Fruit fly (Drosophila melanogaster): ENCODE results near the gene trem.

trem gene

dm6 chr3R:20008372-20009051 lies 22.6 kb downstream of the trem start, which contains the start of the genes Hs6st and MED25:
Gene Hs6st (minus strand): TSS chr3R:20008512.
Gene MED25 (plus strand): TSS chr3R:20008947.
- TF ChIP-seq CG8478 (optimal IDR thresholded peaks at IDR 0.05) (no peak), CTCF (optimal IDR thresholded peaks at IDR 0.05) (no peak)

DNA sequence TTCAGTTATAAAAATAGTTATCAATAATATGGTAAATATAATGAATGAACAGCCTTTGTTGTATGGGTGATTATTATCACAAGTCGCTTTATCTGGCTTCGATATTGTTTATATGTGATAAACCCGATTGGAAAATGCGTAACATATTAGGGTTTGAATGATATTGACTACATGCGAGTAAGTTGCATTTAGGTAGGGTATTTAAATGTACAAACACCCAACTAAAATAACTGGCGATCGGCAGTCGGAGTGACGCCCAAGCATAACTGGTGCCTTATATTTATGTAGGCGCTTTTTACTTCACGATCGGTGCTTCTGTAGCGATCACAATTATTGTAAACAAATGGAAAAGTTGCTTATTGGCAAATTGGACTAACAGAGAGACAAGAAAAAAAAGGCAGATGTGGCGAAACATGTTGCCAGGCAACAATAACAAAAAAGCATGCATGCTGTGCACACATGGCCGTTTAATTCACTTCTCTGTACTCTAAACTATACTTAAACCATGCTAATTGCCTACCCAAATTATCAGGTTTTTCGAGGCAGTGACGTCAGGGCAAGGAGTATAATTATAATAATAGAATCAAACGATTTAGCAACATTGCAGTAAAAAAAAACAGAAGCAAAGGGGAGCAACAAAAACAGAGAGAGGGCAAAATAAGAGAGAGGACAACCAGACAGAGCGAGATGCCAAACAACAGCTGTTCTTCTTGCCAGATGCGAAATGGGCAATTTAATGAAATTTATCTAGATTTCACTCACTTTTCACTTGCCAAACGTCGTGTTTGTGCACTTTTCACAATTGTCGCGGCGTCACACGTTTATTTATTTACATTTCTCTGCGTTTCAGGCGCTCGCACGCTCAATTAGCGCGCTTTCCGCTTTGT lies 23.5 kb downstream of the trem start:
- no peak for TF ChIP-seq CTCF (optimal IDR thresholded peaks at IDR 0.05)
- TF ChIP-seq CG8478 (optimal IDR thresholded peaks at IDR 0.05): no peak

DNA sequence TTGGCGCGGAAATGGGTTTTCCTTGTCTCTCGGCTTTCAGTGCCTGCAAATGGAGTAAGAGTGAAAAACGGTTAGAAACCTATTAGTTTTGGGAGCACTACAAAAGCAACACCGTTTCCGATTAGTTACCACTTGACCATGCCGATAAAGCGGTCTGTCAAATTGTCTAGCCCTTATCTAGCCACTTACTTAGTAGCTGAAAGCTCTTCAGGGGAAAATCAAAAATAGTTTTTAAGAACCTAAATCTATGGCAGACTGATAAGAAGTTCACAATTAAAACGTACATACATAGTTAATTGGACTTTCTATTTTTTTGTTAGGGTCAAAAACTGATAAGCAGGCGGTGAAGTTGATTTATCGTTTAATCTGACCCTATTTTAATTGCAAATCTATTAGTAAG lies 24.5 kb downstream of the trem start:
- TF ChIP-seq CG8478 (optimal IDR thresholded peaks at IDR 0.05) (no peak), CTCF (optimal IDR thresholded peaks at IDR 0.05) (no peak)

- TF ChIP-seq CG8478 (optimal IDR thresholded peaks at IDR 0.05): no peak
- TF ChIP-seq CTCF (optimal IDR thresholded peaks at IDR 0.05): no peak
Observed at dm6 chr3R:20004697-20005096, 26.4 kb downstream of the trem start.

- TF ChIP-seq CG8478 (optimal IDR thresholded peaks at IDR 0.05) (no peak), CTCF (optimal IDR thresholded peaks at IDR 0.05) (no peak)
Observed at dm6 chr3R:20001595-20001997, 29.5 kb downstream of the trem start.

- TF ChIP-seq CTCF (optimal IDR thresholded peaks at IDR 0.05): no peak
- no peak for TF ChIP-seq CG8478 (optimal IDR thresholded peaks at IDR 0.05)
Observed at dm6 chr3R:19999474-19999873, 31.6 kb downstream of the trem start.

dm6 chr3R:19998418-19998817 lies 32.7 kb downstream of the trem start:
- TF ChIP-seq CG8478 (optimal IDR thresholded peaks at IDR 0.05) (no peak), CTCF (optimal IDR thresholded peaks at IDR 0.05) (no peak)

DNA sequence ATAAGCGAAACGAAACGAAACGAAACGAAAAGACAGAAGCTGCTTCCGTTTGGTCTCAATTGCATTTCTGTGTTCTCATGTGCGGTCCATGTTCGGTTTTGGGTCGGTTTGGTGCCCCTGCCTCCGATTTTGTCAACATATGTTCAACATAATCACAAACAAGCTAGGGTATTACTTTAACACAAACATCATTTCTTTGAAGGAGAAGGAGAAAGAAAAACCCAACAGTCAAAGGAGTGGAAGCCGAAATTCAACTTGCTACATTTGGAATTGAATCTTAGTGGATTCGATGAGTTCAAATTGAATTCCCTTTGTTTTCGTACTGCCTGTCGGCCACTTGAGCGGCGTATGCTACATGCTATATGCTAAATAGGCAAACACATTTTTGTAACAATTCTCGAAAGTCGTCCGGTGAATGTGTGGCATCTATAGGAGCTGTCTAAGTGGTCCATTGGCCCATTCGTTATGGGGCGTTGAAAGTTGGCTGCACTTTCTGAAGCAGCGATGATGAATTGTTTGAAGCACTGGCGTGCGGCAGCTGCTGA lies 33.5 kb downstream of the trem start:
- TF ChIP-seq CTCF (optimal IDR thresholded peaks at IDR 0.05): no peak
- no peak for TF ChIP-seq CG8478 (optimal IDR thresholded peaks at IDR 0.05)

DNA sequence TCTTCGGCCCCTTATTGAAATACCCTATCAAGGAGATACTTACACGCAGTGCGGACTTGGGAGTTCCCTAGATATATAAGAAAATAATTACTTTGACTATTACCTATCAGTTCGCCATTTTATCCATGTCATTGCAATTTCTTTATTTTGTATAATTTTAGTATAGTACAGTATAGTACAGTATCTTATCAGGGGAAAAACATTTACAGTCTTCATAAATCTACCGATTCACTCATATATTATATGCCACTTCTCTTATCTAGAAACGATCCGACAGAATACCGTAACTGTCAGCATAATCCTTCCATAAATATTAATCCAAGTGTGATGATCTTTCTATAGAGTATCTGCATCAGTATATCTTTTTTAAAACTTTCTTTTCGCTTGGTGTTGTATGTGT lies 34.7 kb downstream of the trem start:
- TF ChIP-seq CTCF (optimal IDR thresholded peaks at IDR 0.05): no peak
- no peak for TF ChIP-seq CG8478 (optimal IDR thresholded peaks at IDR 0.05)

- TF ChIP-seq CG8478 (optimal IDR thresholded peaks at IDR 0.05) (no peak), CTCF (optimal IDR thresholded peaks at IDR 0.05) (no peak)
Observed at dm6 chr3R:19995408-19995807, 35.7 kb downstream of the trem start.

DNA sequence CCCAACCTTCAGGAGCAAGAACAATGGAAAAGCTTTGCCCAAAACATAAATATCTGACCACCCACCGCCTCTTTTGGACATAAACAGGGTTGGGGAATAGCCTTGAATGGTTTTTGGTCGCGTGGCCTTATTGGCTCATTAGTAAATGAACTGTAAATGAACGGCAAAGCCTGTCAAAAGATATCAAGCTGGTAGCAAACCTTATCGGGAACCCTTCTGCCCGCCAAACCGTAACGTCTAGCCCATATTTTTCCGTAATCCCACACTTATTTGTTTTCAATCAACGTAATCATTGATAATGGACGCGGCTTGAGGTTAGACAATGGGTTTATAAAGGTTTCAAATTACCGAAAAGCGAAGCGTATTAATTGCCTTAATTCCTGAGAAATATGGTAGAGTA lies 45.7 kb downstream of the trem start:
- TF ChIP-seq CTCF (optimal IDR thresholded peaks at IDR 0.05): no peak
- no peak for TF ChIP-seq CG8478 (optimal IDR thresholded peaks at IDR 0.05)
